Worm (Caenorhabditis elegans) whole organism, L1 larva: ENCODE data around the gene EGAP1.5.

Experiments
- C04F5.9 ChIP-seq: sonication (generic microtip); optimal IDR thresholded peaks from 2 replicates; lab custom pipeline; 2016; ENCODE audit warnings: missing genetic modification characterization, missing compliant biosample characterization
- C34B4.2 ChIP-seq: sonication (generic microtip); optimal IDR thresholded peaks from 2 replicates; lab custom pipeline; 2017; ENCODE audit warnings: mild to moderate bottlenecking, missing genetic modification characterization, missing compliant biosample characterization
- Y116A8C.19 ChIP-seq: sonication (generic microtip); optimal IDR thresholded peaks from 2 replicates; lab custom pipeline; 2016; ENCODE audit warnings: missing compliant biosample characterization, missing genetic modification characterization, borderline replicate concordance
- aha-1 ChIP-seq: fragments of 150-350 bp; optimal IDR thresholded peaks from 2 replicates; lab custom pipeline; 2014; ENCODE audit warnings: missing biosample characterization, missing genetic modification characterization
- aly-2 ChIP-seq: fragments of 150-350 bp; optimal IDR thresholded peaks from 2 replicates; lab custom pipeline; 2014; ENCODE audit warnings: missing biosample characterization, missing genetic modification characterization
- blmp-1 ChIP-seq: fragments of 150-350 bp; optimal IDR thresholded peaks from 2 replicates; lab custom pipeline; 2014; ENCODE audit warnings: missing biosample characterization, missing genetic modification characterization
- ceh-63 ChIP-seq: fragments of 200-800 bp; sonication (Bioruptor generic); optimal IDR thresholded peaks from 2 replicates; lab custom pipeline; 2018; ENCODE audit warnings: mild to moderate bottlenecking, missing genetic modification characterization, missing compliant biosample characterization
- ceh-90 ChIP-seq: sonication (generic microtip); optimal IDR thresholded peaks from 2 replicates; lab custom pipeline; 2016; ENCODE audit warnings: missing genetic modification characterization, missing compliant biosample characterization
- dsc-1 ChIP-seq: sonication (generic microtip); optimal IDR thresholded peaks from 2 replicates; lab custom pipeline; 2016; ENCODE audit warnings: mild to moderate bottlenecking, missing genetic modification characterization, missing compliant biosample characterization
- efl-1 ChIP-seq, 4 experiments: fragments of 150-350 bp; optimal IDR thresholded peaks in 3 of 4; peaks in 1 of 4; 1 replicate in 1 of 4; 2 replicates in 3 of 4; lab custom pipeline; 2014; ENCODE audit warnings: missing biosample characterization in 2 of 4, missing genetic modification characterization in 2 of 4, missing genetic modification reagents in 2 of 4
- egl-13 ChIP-seq: sonication (generic microtip); optimal IDR thresholded peaks from 2 replicates; lab custom pipeline; 2016; ENCODE audit warnings: missing genotype, missing genetic modification reagents, missing genetic modification characterization, missing compliant biosample characterization
- elt-2 ChIP-seq: sonication (generic microtip); optimal IDR thresholded peaks from 2 replicates; lab custom pipeline; 2016; ENCODE audit warnings: missing genetic modification characterization, mild to moderate bottlenecking, inconsistent platforms, missing compliant biosample characterization, missing genetic modification reagents
- ets-5 ChIP-seq: fragments of 200-800 bp; sonication (Bioruptor generic); IDR thresholded peaks from 2 replicates; pipeline ENCODE4 v1.3.6; 2022; ENCODE audit warnings: missing genetic modification characterization, missing compliant biosample characterization
- fkh-10 ChIP-seq: sonication (generic microtip); optimal IDR thresholded peaks from 2 replicates; lab custom pipeline; 2017; ENCODE audit warnings: missing biosample characterization, missing genetic modification reagents, missing genetic modification characterization
- fkh-4 ChIP-seq: sonication (generic microtip); optimal IDR thresholded peaks from 2 replicates; lab custom pipeline; 2016; ENCODE audit warnings: missing compliant biosample characterization, missing genetic modification characterization, borderline replicate concordance
- fos-1 ChIP-seq: fragments of 150-350 bp; optimal IDR thresholded peaks from 2 replicates; lab custom pipeline; 2014; ENCODE audit warnings: missing biosample characterization, missing genetic modification characterization
- hpl-2 ChIP-seq: fragments of 150-350 bp; optimal IDR thresholded peaks from 2 replicates; lab custom pipeline; 2014; ENCODE audit warnings: missing biosample characterization, missing genetic modification reagents, missing genetic modification characterization
- irx-1 ChIP-seq: sonication (generic microtip); optimal IDR thresholded peaks from 2 replicates; lab custom pipeline; 2016; ENCODE audit warnings: missing genetic modification characterization, missing compliant biosample characterization
- isw-1 ChIP-seq: fragments of 200-800 bp; sonication (Bioruptor generic); IDR thresholded peaks from 2 replicates; pipeline ENCODE4 v1.3.6; 2022; ENCODE audit warnings: missing genetic modification characterization, missing compliant biosample characterization
- jun-1 ChIP-seq: fragments of 150-350 bp; optimal IDR thresholded peaks from 2 replicates; lab custom pipeline; 2014; ENCODE audit warnings: missing biosample characterization, missing genetic modification reagents, missing genetic modification characterization
- lin-13 ChIP-seq: fragments of 150-350 bp; optimal IDR thresholded peaks from 2 replicates; lab custom pipeline; 2014; ENCODE audit warnings: missing biosample characterization, missing genetic modification reagents, missing genetic modification characterization
- lin-14 ChIP-seq: fragments of 200-800 bp; sonication (Bioruptor generic); optimal IDR thresholded peaks from 2 replicates; lab custom pipeline; 2018; ENCODE audit warnings: mild to moderate bottlenecking, missing genetic modification characterization, moderate library complexity, missing compliant biosample characterization
- lin-35 ChIP-seq, 2 experiments: fragments of 150-350 bp; optimal IDR thresholded peaks; 2 replicates each; lab custom pipeline; 2014; ENCODE audit warnings: missing biosample characterization in 2 of 2, missing genetic modification characterization in 2 of 2, missing genetic modification reagents in 2 of 2
- lin-39 ChIP-seq: fragments of 150-350 bp; optimal IDR thresholded peaks from 2 replicates; lab custom pipeline; 2014; ENCODE audit warnings: missing biosample characterization, missing genetic modification reagents, missing genetic modification characterization
- lsy-2 ChIP-seq, 2 experiments: fragments of 150-350 bp; optimal IDR thresholded peaks; 2 replicates each; lab custom pipeline; 2014; ENCODE audit warnings: missing biosample characterization in 2 of 2, missing genetic modification characterization in 2 of 2
- mep-1 ChIP-seq: fragments of 150-350 bp; optimal IDR thresholded peaks from 2 replicates; lab custom pipeline; 2014; ENCODE audit warnings: missing biosample characterization, missing genetic modification characterization
- nhr-11 ChIP-seq: fragments of 150-350 bp; optimal IDR thresholded peaks from 2 replicates; lab custom pipeline; 2014; ENCODE audit warnings: missing biosample characterization, missing genetic modification characterization
- nhr-12 ChIP-seq: sonication (generic microtip); optimal IDR thresholded peaks from 2 replicates; lab custom pipeline; 2017; ENCODE audit warnings: missing biosample characterization, missing genetic modification characterization
- nhr-19 ChIP-seq: fragments of 200-800 bp; sonication (Bioruptor generic); conservative IDR thresholded peaks from 2 replicates; pipeline ENCODE4 v1.3.6; 2022; ENCODE audit warnings: missing genetic modification characterization, missing compliant biosample characterization
- nhr-71 ChIP-seq: sonication (generic microtip); optimal IDR thresholded peaks from 2 replicates; lab custom pipeline; 2016; ENCODE audit warnings: mild to moderate bottlenecking, missing genetic modification characterization, moderate library complexity, missing compliant biosample characterization
- nhr-76 ChIP-seq: sonication (generic microtip); optimal IDR thresholded peaks from 2 replicates; lab custom pipeline; 2017; ENCODE audit warnings: missing biosample characterization, missing genetic modification characterization
- nhr-84 ChIP-seq: sonication (generic microtip); optimal IDR thresholded peaks from 2 replicates; lab custom pipeline; 2017; ENCODE audit warnings: missing biosample characterization, missing genetic modification characterization
- nhr-90 ChIP-seq: sonication (generic microtip); optimal IDR thresholded peaks from 2 replicates; lab custom pipeline; 2016; ENCODE audit warnings: mild to moderate bottlenecking, missing genetic modification characterization, missing compliant biosample characterization; ENCODE audit not compliant: poor library complexity
- pax-3 ChIP-seq: fragments of 200-800 bp; sonication (Bioruptor generic); optimal IDR thresholded peaks from 2 replicates; lab custom pipeline; 2018; ENCODE audit warnings: mild to moderate bottlenecking, missing genetic modification characterization, moderate library complexity, missing compliant biosample characterization
- rnt-1 ChIP-seq: sonication (generic microtip); optimal IDR thresholded peaks from 2 replicates; lab custom pipeline; 2016; ENCODE audit warnings: mild to moderate bottlenecking, missing genetic modification characterization, moderate library complexity, missing compliant biosample characterization
- snu-23 ChIP-seq: sonication (generic microtip); optimal IDR thresholded peaks from 2 replicates; lab custom pipeline; 2016; ENCODE audit warnings: missing genetic modification characterization, missing compliant biosample characterization
- sox-4 ChIP-seq: sonication (generic microtip); optimal IDR thresholded peaks from 2 replicates; lab custom pipeline; 2016; ENCODE audit warnings: missing genetic modification characterization, missing compliant biosample characterization
- sptf-1 ChIP-seq: fragments of 150-350 bp; optimal IDR thresholded peaks from 2 replicates; lab custom pipeline; 2014; ENCODE audit warnings: missing biosample characterization, missing genetic modification characterization
- swsn-7 ChIP-seq: sonication (generic microtip); optimal IDR thresholded peaks from 2 replicates; lab custom pipeline; 2016; ENCODE audit warnings: missing genetic modification characterization, missing compliant biosample characterization
- tlp-1 ChIP-seq: fragments of 150-350 bp; optimal IDR thresholded peaks from 2 replicates; lab custom pipeline; 2014; ENCODE audit warnings: missing biosample characterization, missing genetic modification characterization
- unc-130 ChIP-seq: fragments of 150-350 bp; optimal IDR thresholded peaks from 2 replicates; lab custom pipeline; 2017; ENCODE audit warnings: missing biosample characterization, missing genetic modification characterization, inconsistent platforms
- unc-62 ChIP-seq: fragments of 150-350 bp; optimal IDR thresholded peaks from 2 replicates; lab custom pipeline; 2014; ENCODE audit warnings: missing biosample characterization, missing genetic modification reagents, missing genetic modification characterization
- unc-86 ChIP-seq: sonication (generic microtip); optimal IDR thresholded peaks from 2 replicates; lab custom pipeline; 2016; ENCODE audit warnings: missing genetic modification characterization, missing compliant biosample characterization
- unc-98 ChIP-seq: fragments of 200-800 bp; sonication (Bioruptor generic); IDR thresholded peaks from 2 replicates; pipeline ENCODE4 v1.3.6; 2022; ENCODE audit warnings: missing genetic modification characterization, missing compliant biosample characterization
- zag-1 ChIP-seq: fragments of 150-350 bp; optimal IDR thresholded peaks from 2 replicates; lab custom pipeline; 2014; ENCODE audit warnings: missing biosample characterization, missing genetic modification characterization
- zip-4 ChIP-seq: fragments of 200-800 bp; sonication (Bioruptor generic); optimal IDR thresholded peaks from 2 replicates; lab custom pipeline; 2018; ENCODE audit warnings: mild to moderate bottlenecking, missing genetic modification characterization, moderate library complexity, missing compliant biosample characterization
- ztf-11 ChIP-seq, 2 experiments: sonication (generic microtip); optimal IDR thresholded peaks; 2 replicates each; lab custom pipeline; 2016 to 2017; ENCODE audit warnings: missing genetic modification characterization in 2 of 2, missing biosample characterization in 1 of 2, missing compliant biosample characterization in 1 of 2

EGAP1.5 gene

DNA sequence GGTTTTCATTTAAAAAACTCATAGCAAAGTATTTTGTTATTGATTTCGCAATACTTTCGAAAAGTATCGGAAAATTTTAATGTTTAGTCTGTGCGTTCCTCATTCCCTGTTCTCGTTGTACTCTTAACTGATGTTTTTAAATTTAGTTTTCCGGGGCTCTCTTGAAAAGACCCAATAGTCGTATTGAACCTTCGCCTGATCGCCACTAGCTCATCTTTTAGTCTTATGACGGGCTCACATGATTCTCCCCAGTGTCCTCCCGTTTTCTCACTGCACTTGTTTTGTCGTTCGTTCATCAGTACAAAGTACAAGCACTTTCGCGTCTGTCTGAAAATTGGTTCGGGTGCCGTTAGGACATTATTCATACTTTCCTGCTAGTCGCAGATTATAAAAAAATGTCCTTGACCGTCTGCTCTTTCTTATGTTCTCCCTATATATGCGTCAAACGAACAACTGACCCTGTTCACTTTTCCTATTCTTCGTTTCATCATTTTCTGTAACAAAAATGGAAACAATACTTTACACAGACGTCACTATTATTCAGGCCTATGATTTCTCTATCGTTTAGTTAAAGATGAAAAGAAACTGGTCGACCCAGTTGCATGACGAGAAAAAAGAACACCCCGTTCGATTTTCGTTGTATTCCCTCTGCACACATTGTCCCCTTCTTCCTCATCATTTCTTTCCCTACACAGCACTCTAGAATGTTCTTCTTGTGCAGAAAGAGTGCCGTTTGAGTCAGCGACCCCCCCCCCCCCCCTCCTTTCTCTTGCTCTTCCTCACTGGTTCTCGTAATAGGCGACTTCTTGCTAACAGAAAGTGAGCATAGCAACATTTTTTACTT, 8.2 kb downstream of the EGAP1.5 start, which contains the start of gene ubq-1 (continued):
- TF ChIP-seq lin-13 (GFP tag; lab: Kevin White, UChicago) (no peak), hpl-2 (GFP tag; lab: Kevin White, UChicago) (no peak), unc-86 (tag; lab: Kevin White, UChicago) (no peak), efl-1 (optimal IDR thresholded peaks at IDR 0.05; lab: Kevin White, UChicago) (no peak), efl-1 (GFP tag; optimal IDR thresholded peaks at IDR 0.05 in 1 of 2; lab: Kevin White, UChicago) (peak in 1 of 2 experiments; percentile 65), pax-3 (tag; lab: Kevin White, UChicago) (no peak), nhr-84 (tag; lab: Kevin White, UChicago) (no peak), lin-14 (GFP tag; lab: Kevin White, UChicago) (no peak), jun-1 (no peak), fkh-10 (GFP tag; lab: Kevin White, UChicago) (no peak), unc-62 (GFP tag; lab: Kevin White, UChicago) (no peak), unc-130 (tag; lab: Kevin White, UChicago) (no peak), snu-23 (GFP tag; lab: Kevin White, UChicago) (peak; percentile 1), sptf-1 (tag; lab: Kevin White, UChicago) (no peak), lin-35 (GFP tag; optimal IDR thresholded peaks at IDR 0.05; lab: Kevin White, UChicago) (peak in 1 of 2 experiments; percentile 15), rnt-1 (tag; lab: Kevin White, UChicago) (peak; percentile 18), fkh-4 (no peak), nhr-71 (tag; lab: Kevin White, UChicago) (peak; percentile 48), ceh-90 (tag; lab: Kevin White, UChicago) (no peak), sox-4 (tag; lab: Kevin White, UChicago) (no peak)

DNA sequence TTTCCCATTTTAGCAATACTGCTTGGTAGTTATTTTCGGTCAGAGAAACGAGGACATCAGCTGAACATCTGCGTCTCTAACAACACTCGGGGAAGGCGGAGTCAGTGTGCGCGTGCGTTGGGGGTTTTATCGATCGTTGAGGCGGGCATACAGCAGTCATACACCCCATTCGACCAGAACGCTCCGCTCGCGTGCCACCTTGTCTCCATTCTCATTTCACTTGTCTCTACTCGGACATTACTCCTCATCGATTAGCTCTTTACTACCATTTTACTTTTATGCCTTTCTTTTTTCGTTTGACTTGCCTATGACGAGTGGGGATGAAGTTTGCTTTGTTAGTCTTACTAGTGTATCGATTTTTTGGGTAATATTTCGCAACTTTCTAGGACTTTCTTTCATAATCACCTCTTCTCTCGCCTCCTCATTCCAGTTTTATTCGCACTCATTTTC, 9.0 kb downstream of the EGAP1.5 start:
- TF ChIP-seq isw-1 (GFP tag; lab: Robert Waterston, UW) (no peak), lin-35 (GFP tag; optimal IDR thresholded peaks at IDR 0.05; lab: Kevin White, UChicago) (peak; percentile 48 to 75), lin-13 (GFP tag; lab: Kevin White, UChicago) (peak; percentile 60), ztf-11 (tag; optimal IDR thresholded peaks at IDR 0.05; lab: Kevin White, UChicago) (peak in 1 of 2 experiments; percentile 38), efl-1 (optimal IDR thresholded peaks at IDR 0.05; lab: Kevin White, UChicago) (peak; percentile 26 to 29), efl-1 (GFP tag; optimal IDR thresholded peaks at IDR 0.05 in 1 of 2; lab: Kevin White, UChicago) (peak in 1 of 2 experiments; percentile 78), dsc-1 (peak; percentile 24), tlp-1 (tag; lab: Kevin White, UChicago) (no peak), pax-3 (tag; lab: Kevin White, UChicago) (no peak), nhr-12 (tag; lab: Kevin White, UChicago) (no peak), ceh-63 (GFP tag; lab: Kevin White, UChicago) (no peak), C34B4.2 (tag; lab: Kevin White, UChicago) (no peak), lsy-2 (tag; optimal IDR thresholded peaks at IDR 0.05; lab: Kevin White, UChicago) (peak; percentile 37 to 69), Y116A8C.19 (tag; lab: Kevin White, UChicago) (no peak), elt-2 (tag; lab: Kevin White, UChicago) (no peak), nhr-84 (tag; lab: Kevin White, UChicago) (no peak), zip-4 (GFP tag; lab: Kevin White, UChicago) (peak; percentile 56), hpl-2 (GFP tag; lab: Kevin White, UChicago) (no peak), rnt-1 (tag; lab: Kevin White, UChicago) (peak; percentile 37), unc-86 (tag; lab: Kevin White, UChicago) (peak; percentile 29), aly-2 (tag; lab: Kevin White, UChicago) (peak; percentile 68), nhr-19 (GFP tag; lab: Robert Waterston, UW) (peak; percentile 55), irx-1 (tag; lab: Kevin White, UChicago) (peak; percentile 21), mep-1 (tag; lab: Kevin White, UChicago) (no peak), nhr-76 (tag; lab: Kevin White, UChicago) (no peak), ceh-90 (tag; lab: Kevin White, UChicago) (no peak), ets-5 (GFP tag; lab: Robert Waterston, UW) (no peak), nhr-90 (tag; lab: Kevin White, UChicago) (no peak), C04F5.9 (no peak), unc-98 (GFP tag; lab: Robert Waterston, UW) (no peak), lin-39 (tag; lab: Kevin White, UChicago) (no peak), aha-1 (tag; lab: Kevin White, UChicago) (no peak), swsn-7 (tag; lab: Kevin White, UChicago) (peak; percentile 52), zag-1 (tag; lab: Kevin White, UChicago) (no peak), blmp-1 (peak; percentile 36), sptf-1 (tag; lab: Kevin White, UChicago) (no peak), nhr-11 (tag; lab: Kevin White, UChicago) (no peak), fos-1 (tag; lab: Kevin White, UChicago) (peak; percentile 19), egl-13 (tag; lab: Kevin White, UChicago) (no peak)
